Fruit fly (Drosophila melanogaster): ENCODE measurements around the gene Dmtn.

Gene Dmtn

dm6 chr3R:6411454-6412204 lies 5.9 kb upstream of the Dmtn start:
- TF ChIP-seq ttk (optimal IDR thresholded peaks at IDR 0.05) = no peak
- TF ChIP-seq Myc (optimal IDR thresholded peaks at IDR 0.05) = no peak
- TF ChIP-seq Sin3A (optimal IDR thresholded peaks at IDR 0.05) = no peak
- TF ChIP-seq h (optimal IDR thresholded peaks at IDR 0.05) = no peak
- TF ChIP-seq insv (optimal IDR thresholded peaks at IDR 0.05) = no peak
- no peak for TF ChIP-seq psq (optimal IDR thresholded peaks at IDR 0.05)

dm6 chr3R:6410412-6411225 lies 4.9 kb upstream of the Dmtn start:
- TF ChIP-seq h (optimal IDR thresholded peaks at IDR 0.05) (no peak), ttk (optimal IDR thresholded peaks at IDR 0.05) (no peak), Sin3A (optimal IDR thresholded peaks at IDR 0.05) (no peak), psq (optimal IDR thresholded peaks at IDR 0.05) (no peak), Myc (optimal IDR thresholded peaks at IDR 0.05) (no peak), insv (optimal IDR thresholded peaks at IDR 0.05) (no peak)

dm6 chr3R:6409153-6409571 lies 3.5 kb upstream of the Dmtn start:
- TF ChIP-seq Myc (optimal IDR thresholded peaks at IDR 0.05) (no peak), insv (optimal IDR thresholded peaks at IDR 0.05) (no peak), psq (optimal IDR thresholded peaks at IDR 0.05) (no peak), Sin3A (optimal IDR thresholded peaks at IDR 0.05) (no peak), h (optimal IDR thresholded peaks at IDR 0.05) (no peak), ttk (optimal IDR thresholded peaks at IDR 0.05) (no peak)

- TF ChIP-seq Sin3A (optimal IDR thresholded peaks at IDR 0.05) (no peak), psq (optimal IDR thresholded peaks at IDR 0.05) (no peak), ttk (optimal IDR thresholded peaks at IDR 0.05) (no peak), h (optimal IDR thresholded peaks at IDR 0.05) (no peak), insv (optimal IDR thresholded peaks at IDR 0.05) (no peak), Myc (optimal IDR thresholded peaks at IDR 0.05) (no peak)
Measured at dm6 chr3R:6408467-6408866, 2.8 kb upstream of the Dmtn start.

dm6 chr3R:6407544-6407943 lies 1.8 kb upstream of the Dmtn start:
- no peak for TF ChIP-seq Sin3A (optimal IDR thresholded peaks at IDR 0.05)
- no peak for TF ChIP-seq Myc (optimal IDR thresholded peaks at IDR 0.05)
- TF ChIP-seq insv (optimal IDR thresholded peaks at IDR 0.05) = no peak
- no peak for TF ChIP-seq ttk (optimal IDR thresholded peaks at IDR 0.05)
- no peak for TF ChIP-seq h (optimal IDR thresholded peaks at IDR 0.05)
- TF ChIP-seq psq (optimal IDR thresholded peaks at IDR 0.05) = no peak

- TF ChIP-seq insv (optimal IDR thresholded peaks at IDR 0.05) (no peak), psq (optimal IDR thresholded peaks at IDR 0.05) (peak; percentile 92)
Measured at dm6 chr3R:6406566-6407098, 937 bp upstream of the Dmtn start, which contains the start of gene gpp. Gene gpp (plus strand): TSS chr3R:6406855.

dm6 chr3R:6405239-6405638 lies 456 bp downstream of the Dmtn start:
- TF ChIP-seq insv (optimal IDR thresholded peaks at IDR 0.05) (no peak), h (optimal IDR thresholded peaks at IDR 0.05) (no peak), ttk (optimal IDR thresholded peaks at IDR 0.05) (no peak), Sin3A (optimal IDR thresholded peaks at IDR 0.05) (no peak), psq (optimal IDR thresholded peaks at IDR 0.05) (no peak), Myc (optimal IDR thresholded peaks at IDR 0.05) (no peak)

- no peak for TF ChIP-seq ttk (optimal IDR thresholded peaks at IDR 0.05)
- no peak for TF ChIP-seq psq (optimal IDR thresholded peaks at IDR 0.05)
- TF ChIP-seq h (optimal IDR thresholded peaks at IDR 0.05) = no peak
- TF ChIP-seq Myc (optimal IDR thresholded peaks at IDR 0.05) = no peak
- TF ChIP-seq Sin3A (optimal IDR thresholded peaks at IDR 0.05) = no peak
- no peak for TF ChIP-seq insv (optimal IDR thresholded peaks at IDR 0.05)
Measured at dm6 chr3R:6404174-6404573, 1.5 kb downstream of the Dmtn start.

dm6 chr3R:6403674-6404073 lies 2.0 kb downstream of the Dmtn start:
- no peak for TF ChIP-seq psq (optimal IDR thresholded peaks at IDR 0.05)

dm6 chr3R:6402522-6403171 lies 3.0 kb downstream of the Dmtn start:
- TF ChIP-seq psq (optimal IDR thresholded peaks at IDR 0.05) = no peak
- no peak for TF ChIP-seq Myc (optimal IDR thresholded peaks at IDR 0.05)
- TF ChIP-seq h (optimal IDR thresholded peaks at IDR 0.05) = no peak
- TF ChIP-seq ttk (optimal IDR thresholded peaks at IDR 0.05) = no peak
- TF ChIP-seq Sin3A (optimal IDR thresholded peaks at IDR 0.05) = no peak
- TF ChIP-seq insv (optimal IDR thresholded peaks at IDR 0.05) = no peak

dm6 chr3R:6401522-6401844 lies 4.2 kb downstream of the Dmtn start:
- no peak for TF ChIP-seq Myc (optimal IDR thresholded peaks at IDR 0.05)
- no peak for TF ChIP-seq psq (optimal IDR thresholded peaks at IDR 0.05)
- TF ChIP-seq ttk (optimal IDR thresholded peaks at IDR 0.05) = no peak
- TF ChIP-seq h (optimal IDR thresholded peaks at IDR 0.05) = no peak
- no peak for TF ChIP-seq insv (optimal IDR thresholded peaks at IDR 0.05)
- TF ChIP-seq Sin3A (optimal IDR thresholded peaks at IDR 0.05) = no peak
